Fruit fly (Drosophila melanogaster): ENCODE results near the gene CG5890.
A peak's percentile ranks its signal among the peaks of the same experiment; 100 is the strongest.

The CG5890 gene

DNA sequence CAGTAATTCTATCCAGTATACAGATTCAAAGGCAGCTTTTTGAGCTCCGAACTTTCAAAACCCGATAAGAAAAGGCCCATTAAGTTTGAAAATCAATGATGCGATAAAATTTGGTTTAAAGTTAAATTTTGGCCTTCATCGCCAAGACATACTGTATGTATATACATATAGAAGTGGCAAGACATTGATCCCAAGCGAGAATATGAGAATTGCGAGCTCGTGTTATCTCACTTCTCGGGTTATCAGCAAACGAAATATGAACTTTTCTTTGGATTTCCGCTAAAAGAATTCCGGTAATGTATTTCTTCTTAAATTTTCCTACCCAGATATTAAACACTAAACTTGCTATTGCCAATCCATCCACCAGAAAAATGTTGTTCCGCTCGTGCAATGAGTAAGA, 21.1 kb downstream of the CG5890 start:
- TF ChIP-seq EcR (GFP tag; optimal IDR thresholded peaks at IDR 0.05) (peak in 1 of 2 experiments; percentile 2), Dll (optimal IDR thresholded peaks at IDR 0.05) (no peak)

DNA sequence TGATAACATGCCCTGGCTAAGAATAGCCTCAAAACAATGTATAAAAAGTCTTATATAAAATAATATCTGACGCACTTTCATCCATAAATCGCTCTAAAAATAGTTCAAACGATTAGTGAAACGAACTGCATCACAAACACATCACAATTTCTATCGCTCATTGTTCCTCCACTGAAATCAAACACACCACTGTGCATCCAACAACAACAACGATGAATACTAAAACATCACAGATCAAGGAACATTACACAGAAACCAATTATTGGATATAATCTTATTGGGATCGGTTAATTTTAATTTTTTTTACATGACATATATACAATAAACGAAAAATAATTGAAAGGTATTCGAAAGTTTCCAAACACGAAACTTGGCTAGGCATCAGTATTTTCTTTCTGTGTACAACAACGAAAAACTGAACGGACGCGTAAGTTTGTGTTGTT, 23.4 kb downstream of the CG5890 start:
- no peak for TF ChIP-seq CG8478 (optimal IDR thresholded peaks at IDR 0.05)
- no peak for TF ChIP-seq pan (optimal IDR thresholded peaks at IDR 0.05)
- TF ChIP-seq psq (optimal IDR thresholded peaks at IDR 0.05): no peak
- TF ChIP-seq usp (GFP tag; optimal IDR thresholded peaks at IDR 0.05): no peak
- TF ChIP-seq Dll (optimal IDR thresholded peaks at IDR 0.05): no peak
- TF ChIP-seq EcR (GFP tag; optimal IDR thresholded peaks at IDR 0.05): no peak

DNA sequence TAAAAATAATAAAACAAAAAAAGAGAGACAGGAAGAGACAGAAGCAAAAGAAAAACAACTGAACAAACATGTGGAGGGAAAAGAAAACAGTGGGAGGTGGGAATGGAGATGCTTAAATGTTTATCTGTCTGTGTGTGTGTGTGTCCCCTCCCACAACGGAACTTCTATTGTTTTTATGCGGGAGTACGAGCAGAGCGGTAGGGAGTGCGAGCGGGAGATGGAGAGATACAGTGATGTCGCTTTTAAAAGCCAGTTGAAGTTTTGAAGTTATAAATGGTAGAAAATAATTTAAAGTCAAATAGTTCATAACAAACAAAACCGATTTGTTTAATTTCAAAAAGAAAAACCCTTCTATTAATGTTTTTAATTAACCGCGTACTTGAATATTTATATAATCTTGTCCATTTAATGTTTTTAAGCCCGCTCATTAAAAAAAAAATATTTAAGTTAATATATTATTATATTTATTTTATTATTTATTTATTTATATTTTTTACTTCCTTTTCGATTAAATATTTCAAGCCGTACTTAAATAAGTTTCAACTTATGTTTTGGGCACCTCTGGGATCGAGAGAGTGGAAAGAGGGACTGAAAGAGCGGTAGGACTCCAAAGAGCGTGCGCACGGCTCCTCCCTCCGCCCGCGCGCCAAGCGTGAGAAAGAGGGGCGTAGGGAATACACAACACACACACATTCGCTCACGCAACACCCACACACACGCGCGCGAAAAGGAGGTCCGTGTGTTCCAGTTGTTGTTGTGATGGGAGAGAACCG, 24.4 kb downstream of the CG5890 start:
- TF ChIP-seq usp (GFP tag; optimal IDR thresholded peaks at IDR 0.05) (no peak), psq (optimal IDR thresholded peaks at IDR 0.05) (no peak), EcR (GFP tag; optimal IDR thresholded peaks at IDR 0.05) (no peak), CG8478 (optimal IDR thresholded peaks at IDR 0.05) (no peak), pan (optimal IDR thresholded peaks at IDR 0.05) (no peak), Dll (optimal IDR thresholded peaks at IDR 0.05) (no peak)

DNA sequence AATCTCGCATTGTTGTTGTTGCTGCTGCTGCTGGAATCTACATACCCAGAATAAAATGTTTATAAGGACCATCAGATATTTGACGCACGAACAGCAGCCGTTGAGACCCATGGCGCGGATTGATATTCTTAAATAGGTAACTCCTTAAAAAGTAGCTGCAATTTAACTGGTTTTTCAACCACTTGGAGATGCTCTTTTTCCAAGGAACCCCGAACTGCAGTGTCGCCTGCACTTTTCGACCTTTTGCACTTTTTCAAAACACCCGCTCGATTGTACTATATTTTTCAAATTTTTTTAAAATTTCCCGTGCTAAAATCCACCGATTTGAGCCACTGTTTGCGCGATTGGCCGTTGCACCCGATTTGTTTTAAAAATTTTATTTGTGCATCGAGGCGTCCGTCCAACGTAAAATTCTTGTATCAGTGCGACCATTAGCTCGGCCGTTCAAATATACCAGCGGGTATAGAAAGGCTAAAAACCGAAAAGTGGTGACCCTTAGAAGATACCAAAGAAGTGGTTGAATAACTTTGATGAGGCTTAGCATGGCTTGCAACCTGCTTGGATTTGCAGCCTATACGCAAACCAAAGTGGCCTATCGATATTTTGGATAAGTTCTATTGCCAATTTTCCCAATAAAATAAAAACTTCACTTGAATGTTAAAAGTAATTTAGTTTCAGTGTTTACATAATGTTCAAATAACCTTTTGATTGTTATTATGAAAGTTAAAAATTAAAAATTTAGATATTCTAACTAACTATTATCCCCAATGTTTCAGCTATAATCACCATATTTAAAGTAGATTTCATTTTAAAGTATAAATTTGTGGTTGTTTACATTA, 25.2 kb downstream of the CG5890 start, which contains the start of gene Tsp96F:
TSS of gene Tsp96F (minus strand) at position 457 of the 839 bp plus-strand sequence.
- TF ChIP-seq usp (GFP tag; optimal IDR thresholded peaks at IDR 0.05) (no peak), CG8478 (optimal IDR thresholded peaks at IDR 0.05) (no peak), Dll (optimal IDR thresholded peaks at IDR 0.05) (no peak), EcR (GFP tag; optimal IDR thresholded peaks at IDR 0.05) (no peak), psq (optimal IDR thresholded peaks at IDR 0.05) (no peak), pan (optimal IDR thresholded peaks at IDR 0.05) (no peak)

DNA sequence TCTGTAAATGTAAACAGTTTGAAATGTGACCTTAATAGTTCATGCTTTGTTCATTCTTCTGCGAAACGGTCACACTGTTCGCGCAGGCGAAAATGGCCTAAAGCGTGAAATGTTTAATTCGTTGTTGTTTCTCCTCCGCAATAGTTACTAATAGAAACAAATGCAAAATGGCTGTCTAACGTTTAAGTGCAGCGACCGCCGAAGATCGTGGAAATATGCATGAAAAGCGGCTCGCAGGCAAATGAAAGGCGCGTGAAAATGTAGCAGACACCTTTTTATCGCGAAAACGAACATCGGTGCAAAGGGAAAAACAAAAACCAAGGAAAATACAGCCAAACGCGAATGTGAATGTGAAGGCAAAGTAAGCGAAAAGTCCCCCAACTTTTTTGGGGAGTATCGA, 26.0 kb downstream of the CG5890 start, which contains the start of gene SppL:
TSS of gene SppL (plus strand) at position 70 of the 400 bp plus-strand sequence.
- TF ChIP-seq Dll (optimal IDR thresholded peaks at IDR 0.05) (no peak), usp (GFP tag; optimal IDR thresholded peaks at IDR 0.05) (no peak), CG8478 (optimal IDR thresholded peaks at IDR 0.05) (no peak), psq (optimal IDR thresholded peaks at IDR 0.05) (no peak), EcR (GFP tag; optimal IDR thresholded peaks at IDR 0.05) (no peak), pan (optimal IDR thresholded peaks at IDR 0.05) (no peak)

DNA sequence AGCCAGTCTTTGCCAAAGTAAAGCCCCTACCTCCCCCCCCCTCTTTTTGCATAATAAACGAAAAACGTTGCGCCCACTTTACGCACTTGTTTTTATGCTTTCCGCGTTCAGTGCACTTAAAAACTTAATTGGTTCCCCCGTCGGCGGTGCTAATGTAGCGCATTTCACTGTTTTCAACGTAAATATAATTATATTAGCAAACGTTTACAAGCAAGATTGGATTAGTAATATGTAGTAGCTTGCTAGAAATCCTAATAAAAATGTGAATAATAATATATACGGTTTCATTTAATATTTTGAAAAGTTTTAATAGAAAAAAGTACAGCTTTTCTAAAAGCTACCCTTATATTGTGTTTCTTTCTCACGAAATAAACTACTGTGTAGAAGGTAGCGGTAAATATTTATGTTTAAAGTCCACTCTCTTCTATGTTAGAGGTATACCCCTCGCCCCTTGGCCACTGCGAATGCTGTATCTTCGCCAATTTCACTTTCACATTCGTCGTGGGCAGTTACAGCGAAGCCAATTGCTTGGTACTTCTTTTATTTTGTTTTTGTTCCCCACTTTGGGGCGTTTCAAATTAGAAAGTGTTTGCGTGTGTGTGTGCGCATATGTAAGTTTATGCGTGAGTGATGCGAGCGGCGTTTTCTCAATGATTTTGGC, 26.8 kb downstream of the CG5890 start:
- TF ChIP-seq CG8478 (optimal IDR thresholded peaks at IDR 0.05): no peak
- TF ChIP-seq pan (optimal IDR thresholded peaks at IDR 0.05): no peak
- no peak for TF ChIP-seq usp (GFP tag; optimal IDR thresholded peaks at IDR 0.05)
- TF ChIP-seq EcR (GFP tag; optimal IDR thresholded peaks at IDR 0.05): no peak
- TF ChIP-seq Dll (optimal IDR thresholded peaks at IDR 0.05): no peak
- no peak for TF ChIP-seq psq (optimal IDR thresholded peaks at IDR 0.05)

DNA sequence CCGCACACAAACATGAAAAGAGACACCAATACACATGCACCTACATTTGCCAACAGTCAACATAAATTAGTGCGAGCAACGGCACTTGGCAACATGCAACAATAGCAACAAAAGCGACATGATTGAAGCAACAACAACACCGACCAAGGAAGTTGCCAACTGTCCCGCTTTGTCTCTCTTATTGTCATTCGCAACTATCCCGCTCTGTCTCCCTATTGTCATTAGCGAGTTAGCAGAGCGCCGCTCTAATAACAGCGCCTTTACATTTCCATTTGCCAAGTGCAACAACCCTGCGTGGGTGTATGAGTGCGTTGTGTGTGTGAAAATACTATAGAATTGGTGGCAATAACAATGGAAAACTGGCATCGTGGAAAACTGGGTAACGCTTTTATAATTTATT, 27.9 kb downstream of the CG5890 start:
- TF ChIP-seq EcR (GFP tag; optimal IDR thresholded peaks at IDR 0.05): peak in 1 of 2 experiments; percentile 90
- TF ChIP-seq Dll (optimal IDR thresholded peaks at IDR 0.05): no peak
- no peak for TF ChIP-seq CG8478 (optimal IDR thresholded peaks at IDR 0.05)
- no peak for TF ChIP-seq psq (optimal IDR thresholded peaks at IDR 0.05)
- no peak for TF ChIP-seq pan (optimal IDR thresholded peaks at IDR 0.05)

DNA sequence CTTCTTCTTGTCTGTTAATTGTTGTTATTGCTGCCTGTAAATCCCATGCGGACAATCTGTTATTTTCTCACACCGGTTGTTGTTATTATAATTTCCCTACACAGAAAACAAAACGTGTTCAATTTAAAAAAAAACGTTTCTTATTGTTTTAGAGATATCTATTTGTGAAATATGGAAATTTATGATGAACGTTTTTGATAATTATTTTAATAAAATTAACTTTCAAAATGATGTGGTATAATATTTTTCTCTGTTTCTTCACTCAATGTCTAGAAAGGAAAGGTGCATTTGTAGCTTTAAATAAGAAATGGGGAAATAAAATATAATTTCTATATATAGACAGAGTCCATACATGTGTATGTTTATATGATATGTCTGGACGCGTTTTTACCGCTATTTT, 28.3 kb downstream of the CG5890 start:
- TF ChIP-seq CG8478 (optimal IDR thresholded peaks at IDR 0.05): no peak
- no peak for TF ChIP-seq psq (optimal IDR thresholded peaks at IDR 0.05)
- TF ChIP-seq usp (GFP tag; optimal IDR thresholded peaks at IDR 0.05): no peak
- TF ChIP-seq pan (optimal IDR thresholded peaks at IDR 0.05): no peak
- TF ChIP-seq Dll (optimal IDR thresholded peaks at IDR 0.05): no peak
- TF ChIP-seq EcR (GFP tag; optimal IDR thresholded peaks at IDR 0.05): no peak

DNA sequence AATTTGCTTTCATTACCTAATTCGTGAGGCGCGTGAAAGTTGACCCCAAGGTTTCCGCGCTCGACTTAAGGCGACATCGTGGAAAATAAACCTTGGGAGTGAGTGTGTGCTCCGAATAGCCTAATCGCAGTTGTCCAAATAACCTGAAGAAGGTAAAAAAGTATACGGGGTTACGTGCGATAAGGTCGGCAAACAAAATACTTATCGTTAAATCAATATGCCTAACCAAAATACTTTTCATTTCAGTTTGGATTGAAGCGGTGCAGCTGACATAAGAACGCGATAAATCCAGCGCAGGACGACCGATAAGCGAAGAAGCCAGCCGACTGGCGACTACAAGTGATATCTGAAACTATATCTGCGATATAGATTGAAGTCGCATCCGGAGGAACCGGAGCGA, 29.2 kb downstream of the CG5890 start:
- TF ChIP-seq pan (optimal IDR thresholded peaks at IDR 0.05) (no peak), CG8478 (optimal IDR thresholded peaks at IDR 0.05) (no peak), EcR (GFP tag; optimal IDR thresholded peaks at IDR 0.05) (no peak), Dll (optimal IDR thresholded peaks at IDR 0.05) (no peak), psq (optimal IDR thresholded peaks at IDR 0.05) (no peak), usp (GFP tag; optimal IDR thresholded peaks at IDR 0.05) (no peak)

DNA sequence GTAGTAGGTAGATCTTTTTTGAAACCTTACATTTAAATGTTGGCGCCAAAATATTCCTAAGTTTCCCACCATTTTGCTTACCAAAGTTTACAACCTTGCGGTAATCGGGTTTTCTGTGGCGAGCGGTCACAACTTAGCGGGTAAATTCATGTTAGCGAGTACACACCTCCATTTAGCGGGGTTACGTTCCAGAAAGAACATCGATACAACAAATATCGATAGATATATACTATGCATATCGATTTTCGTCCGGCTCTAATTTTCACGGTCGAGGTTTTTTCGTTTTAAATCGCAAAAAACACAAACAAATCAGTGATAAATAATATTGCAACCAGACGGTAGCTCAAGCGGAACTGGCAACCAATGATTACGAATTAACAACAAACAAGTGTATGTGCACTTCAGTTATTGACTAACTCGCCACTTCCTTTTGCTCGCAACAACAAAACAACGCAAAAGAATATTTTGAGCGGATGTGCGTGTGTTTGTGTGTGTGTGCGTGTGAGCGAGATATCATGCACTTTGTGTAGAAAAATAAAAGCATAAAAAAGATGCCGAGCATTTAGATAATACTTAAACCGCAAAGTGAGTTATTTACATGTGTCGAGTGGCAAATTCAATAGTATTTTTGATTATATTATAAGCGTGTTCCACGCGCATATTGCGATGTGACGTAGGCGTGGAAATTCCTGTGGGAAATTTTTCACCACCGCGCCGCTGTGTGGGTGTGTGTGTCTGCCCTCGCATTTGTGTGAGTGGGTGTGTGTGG, 32.5 kb downstream of the CG5890 start, which contains the start of gene Lnk:
TSS of gene Lnk (plus strand) at position 236 of the 769 bp plus-strand sequence.
- TF ChIP-seq EcR (GFP tag; optimal IDR thresholded peaks at IDR 0.05) (no peak), CG8478 (optimal IDR thresholded peaks at IDR 0.05) (peak; percentile 1), psq (optimal IDR thresholded peaks at IDR 0.05) (no peak)

DNA sequence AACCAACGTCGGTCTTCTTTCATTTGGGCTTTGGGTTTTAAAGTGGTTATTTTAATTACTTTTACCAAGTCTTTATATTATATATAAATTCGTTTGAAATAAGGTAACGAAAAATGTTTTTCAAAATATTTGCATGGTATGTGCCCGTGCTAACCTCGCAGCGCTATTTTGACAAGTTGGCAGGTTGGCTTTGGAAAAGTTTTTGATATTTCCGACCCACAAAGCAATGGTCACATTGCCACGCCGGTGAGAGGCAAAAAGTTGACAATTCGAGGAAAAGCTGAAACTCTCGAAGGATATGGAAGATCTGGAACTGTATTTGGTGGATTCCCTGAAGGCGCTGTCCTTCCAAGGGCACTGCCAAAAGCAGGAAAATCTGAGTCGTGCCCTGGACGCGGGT, 37.3 kb downstream of the CG5890 start, which contains the start of gene CG5913:
TSS of gene CG5913 (plus strand) at position 224 of the 400 bp plus-strand sequence.
- TF ChIP-seq psq (optimal IDR thresholded peaks at IDR 0.05) (no peak), EcR (GFP tag; optimal IDR thresholded peaks at IDR 0.05) (no peak), pan (optimal IDR thresholded peaks at IDR 0.05) (no peak), CG8478 (optimal IDR thresholded peaks at IDR 0.05) (no peak), Dll (optimal IDR thresholded peaks at IDR 0.05) (no peak), usp (GFP tag; optimal IDR thresholded peaks at IDR 0.05) (no peak)

All from whole organism.